Worm (Caenorhabditis elegans) whole organism, L1 larva: ENCODE measurements around the gene srab-4.

Experiments used
- aly-2 ChIP-seq: fragments of 150-350 bp; optimal IDR thresholded peaks from 2 replicates; lab custom pipeline; 2014; ENCODE audit warnings: missing biosample characterization, missing genetic modification characterization
- ama-1 ChIP-seq: fragments of 150-350 bp; optimal IDR thresholded peaks from 2 replicates; lab custom pipeline; 2014
- elt-3 ChIP-seq, 6 experiments: fragments of 150-350 bp in 1 of 6; sonication (generic microtip); optimal IDR thresholded peaks; 2 replicates each; lab custom pipeline; 2017 to 2018; ENCODE audit warnings: missing biosample characterization in 6 of 6, missing genetic modification characterization in 6 of 6, inconsistent platforms in 1 of 6
- lin-13 ChIP-seq: fragments of 150-350 bp; optimal IDR thresholded peaks from 2 replicates; lab custom pipeline; 2014; ENCODE audit warnings: missing biosample characterization, missing genetic modification reagents, missing genetic modification characterization
- lin-39 ChIP-seq: fragments of 150-350 bp; optimal IDR thresholded peaks from 2 replicates; lab custom pipeline; 2014; ENCODE audit warnings: missing biosample characterization, missing genetic modification reagents, missing genetic modification characterization
- lir-3 ChIP-seq: sonication (generic microtip); optimal IDR thresholded peaks from 2 replicates; lab custom pipeline; 2016; ENCODE audit warnings: mild to moderate bottlenecking, missing genetic modification characterization, moderate library complexity, missing compliant biosample characterization; ENCODE audit not compliant: poor library complexity
- mdl-1 ChIP-seq, 2 experiments: fragments of 150-350 bp; optimal IDR thresholded peaks; 2 replicates each; lab custom pipeline; 2014 to 2017; ENCODE audit warnings: missing biosample characterization in 2 of 2, missing genetic modification characterization in 2 of 2, inconsistent platforms in 1 of 2
- nhr-11 ChIP-seq: fragments of 150-350 bp; optimal IDR thresholded peaks from 2 replicates; lab custom pipeline; 2014; ENCODE audit warnings: missing biosample characterization, missing genetic modification characterization
- nhr-76 ChIP-seq: sonication (generic microtip); optimal IDR thresholded peaks from 2 replicates; lab custom pipeline; 2017; ENCODE audit warnings: missing biosample characterization, missing genetic modification characterization
- nhr-77 ChIP-seq: fragments of 150-350 bp; optimal IDR thresholded peaks from 2 replicates; lab custom pipeline; 2014; ENCODE audit warnings: missing biosample characterization, missing genetic modification characterization
- pax-3 ChIP-seq: fragments of 200-800 bp; sonication (Bioruptor generic); optimal IDR thresholded peaks from 2 replicates; lab custom pipeline; 2018; ENCODE audit warnings: mild to moderate bottlenecking, missing genetic modification characterization, moderate library complexity, missing compliant biosample characterization
- snpc-4 ChIP-seq: fragments of 150-350 bp; optimal IDR thresholded peaks from 2 replicates; lab custom pipeline; 2014; ENCODE audit warnings: missing biosample characterization, missing genetic modification characterization
- zag-1 ChIP-seq: fragments of 150-350 bp; optimal IDR thresholded peaks from 2 replicates; lab custom pipeline; 2014; ENCODE audit warnings: missing biosample characterization, missing genetic modification characterization

DNA sequence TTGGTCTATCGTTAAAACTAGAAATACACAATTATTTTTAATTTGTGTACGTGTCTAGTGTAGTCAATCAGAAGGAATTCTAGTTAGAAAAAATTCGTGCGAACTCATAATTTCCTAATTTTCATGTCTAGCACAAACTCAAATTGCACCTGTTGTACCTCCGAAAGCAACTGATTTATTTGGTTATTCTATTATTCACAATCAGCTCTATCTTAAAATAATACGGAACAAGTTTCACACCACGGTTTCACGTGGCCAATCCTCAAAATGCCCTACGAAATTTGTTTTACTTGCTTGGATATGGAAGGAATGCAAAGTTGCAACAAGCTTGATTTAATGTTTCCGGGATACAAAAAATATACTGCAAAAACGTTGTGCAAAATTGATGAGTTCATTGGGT, 8.7 kb downstream of the srab-4 start, which contains the start of gene srw-127:
- TF ChIP-seq snpc-4 (tag; lab: Kevin White, UChicago) = no peak
- TF ChIP-seq aly-2 (tag; lab: Kevin White, UChicago) = no peak
- TF ChIP-seq lin-13 = no peak
- TF ChIP-seq pax-3 = no peak
- TF ChIP-seq mdl-1 (tag; optimal IDR thresholded peaks at IDR 0.05; lab: Kevin White, UChicago) = no peak
- no peak for TF ChIP-seq nhr-76 (tag; lab: Kevin White, UChicago)
- no peak for TF ChIP-seq nhr-77 (tag; lab: Kevin White, UChicago)
- TF ChIP-seq ama-1 (lab: Kevin White, UChicago) = no peak
- TF ChIP-seq lin-39 (tag; lab: Kevin White, UChicago) = no peak
- TF ChIP-seq zag-1 (tag; lab: Kevin White, UChicago) = no peak
- TF ChIP-seq nhr-11 = no peak
- no peak for TF ChIP-seq lir-3 (tag; lab: Kevin White, UChicago)
- no peak for TF ChIP-seq elt-3 (tag; optimal IDR thresholded peaks at IDR 0.05; lab: Kevin White, UChicago)
